Worm (Caenorhabditis elegans) whole organism, L3 larva: Measurements from ENCODE around the gene F53A2.11.

Source experiments
- ama-1 ChIP-seq: fragments of 150-350 bp; optimal IDR thresholded peaks from 2 replicates; lab custom pipeline; 2018
- nhr-77 ChIP-seq: fragments of 150-350 bp; optimal IDR thresholded peaks from 2 replicates; lab custom pipeline; 2014; ENCODE audit warnings: missing biosample characterization, missing genetic modification characterization
- sea-2 ChIP-seq: fragments of 150-350 bp; sonication (generic microtip); optimal IDR thresholded peaks from 4 replicates; lab custom pipeline; 2014; ENCODE audit warnings: missing biosample characterization, missing genetic modification reagents, missing genetic modification characterization

ce11 chrIII:13272788-13273187, 49.7 kb downstream of the F53A2.11 start:
- TF ChIP-seq sea-2 (GFP tag; lab: Kevin White, UChicago) (no peak), nhr-77 (tag; lab: Kevin White, UChicago) (no peak), ama-1 (lab: Kevin White, UChicago) (no peak)
